Fruit fly (Drosophila melanogaster): ENCODE measurements around the gene CG5188.

- TF ChIP-seq psq (optimal IDR thresholded peaks at IDR 0.05) (no peak), CG8478 (optimal IDR thresholded peaks at IDR 0.05) (no peak), usp (GFP tag; optimal IDR thresholded peaks at IDR 0.05) (no peak)
Measured at dm6 chr2L:10474815-10475214, 46.2 kb downstream of the CG5188 start.
